Worm (Caenorhabditis elegans) whole organism, L4 larva: ENCODE data around the gene C32H11.3.

Source experiments
- F26F4.8 ChIP-seq: fragments of 200-800 bp; sonication (Bioruptor generic); conservative IDR thresholded peaks from 2 replicates; pipeline ENCODE4 v1.3.6; 2022; ENCODE audit warnings: missing genetic modification characterization, missing compliant biosample characterization
- F44E2.7 ChIP-seq: fragments of 200-800 bp; sonication (Bioruptor generic); IDR thresholded peaks from 2 replicates; pipeline ENCODE4 v2.1.2; 2022; ENCODE audit warnings: missing genetic modification characterization, missing compliant biosample characterization
- F49E8.2 ChIP-seq: sonication (generic microtip); optimal IDR thresholded peaks from 2 replicates; lab custom pipeline; 2016; ENCODE audit warnings: missing compliant biosample characterization, mild to moderate bottlenecking, missing genetic modification characterization, borderline replicate concordance
- R02D3.7 ChIP-seq: fragments of 150-350 bp; sonication (generic microtip); optimal IDR thresholded peaks from 3 replicates; lab custom pipeline; 2014; ENCODE audit warnings: missing biosample characterization, missing genetic modification characterization
- Y105C5A.15 ChIP-seq: fragments of 200-800 bp; sonication (Bioruptor generic); IDR thresholded peaks from 2 replicates; pipeline ENCODE4 v1.3.6; 2022; ENCODE audit warnings: missing genetic modification characterization, missing compliant biosample characterization
- Y48G9A.11 ChIP-seq: fragments of 200-800 bp; sonication (Bioruptor generic); IDR thresholded peaks from 2 replicates; pipeline ENCODE4 v1.3.6; 2022; ENCODE audit warnings: missing genetic modification reagents, missing genetic modification characterization, missing compliant biosample characterization
- Y5F2A.4 ChIP-seq: fragments of 200-800 bp; sonication (Bioruptor generic); optimal IDR thresholded peaks from 2 replicates; lab custom pipeline; 2018; ENCODE audit warnings: mild to moderate bottlenecking, missing genetic modification characterization, missing compliant biosample characterization
- Y75B8A.6 ChIP-seq: fragments of 200-800 bp; sonication (Bioruptor generic); IDR thresholded peaks from 2 replicates; pipeline ENCODE4 v1.3.6; 2022; ENCODE audit warnings: missing genetic modification reagents, missing genetic modification characterization, missing compliant biosample characterization
- aly-2 ChIP-seq: sonication (generic microtip); optimal IDR thresholded peaks from 2 replicates; lab custom pipeline; 2018; ENCODE audit warnings: missing biosample characterization, missing genetic modification characterization
- ceh-20 ChIP-seq: fragments of 200-800 bp; sonication (Bioruptor generic); IDR thresholded peaks from 2 replicates; pipeline ENCODE4 v1.3.6; 2022; ENCODE audit warnings: missing genetic modification reagents, missing genetic modification characterization, missing compliant biosample characterization
- daf-16 ChIP-seq, 3 experiments: sonication (generic microtip); optimal IDR thresholded peaks; 2 replicates each; lab custom pipeline; 2016 to 2017; ENCODE audit warnings: missing genetic modification characterization in 3 of 3, missing genetic modification reagents in 3 of 3, mild to moderate bottlenecking in 2 of 3, missing compliant biosample characterization in 2 of 3, missing biosample characterization in 1 of 3, moderate library complexity in 1 of 3
- dmd-6 ChIP-seq: fragments of 200-800 bp; sonication (Bioruptor generic); IDR thresholded peaks from 2 replicates; pipeline ENCODE4 v1.3.6; 2022; ENCODE audit warnings: missing genetic modification reagents, missing genetic modification characterization, missing compliant biosample characterization
- dve-1 ChIP-seq: sonication (generic microtip); optimal IDR thresholded peaks from 2 replicates; lab custom pipeline; 2017; ENCODE audit warnings: antibody characterized with exemption, mild to moderate bottlenecking, missing genetic modification characterization, missing compliant biosample characterization; ENCODE audit not compliant: insufficient read depth
- fos-1 ChIP-seq: fragments of 150-350 bp; optimal IDR thresholded peaks from 2 replicates; lab custom pipeline; 2014; ENCODE audit warnings: missing biosample characterization, missing genetic modification characterization
- hlh-11 ChIP-seq: fragments of 200-800 bp; sonication (Bioruptor generic); optimal IDR thresholded peaks from 2 replicates; lab custom pipeline; 2018; ENCODE audit warnings: mild to moderate bottlenecking, missing genetic modification characterization, missing compliant biosample characterization
- hlh-30 ChIP-seq: sonication (generic microtip); optimal IDR thresholded peaks from 2 replicates; lab custom pipeline; 2017; ENCODE audit warnings: antibody characterized with exemption, mild to moderate bottlenecking, missing genetic modification characterization, missing compliant biosample characterization; ENCODE audit not compliant: insufficient read depth
- jun-1 ChIP-seq: fragments of 150-350 bp; optimal IDR thresholded peaks from 2 replicates; lab custom pipeline; 2014; ENCODE audit warnings: missing biosample characterization, missing genetic modification reagents, missing genetic modification characterization
- mdl-1 ChIP-seq, 2 experiments: fragments of 150-350 bp in 1 of 2; sonication (generic microtip) in 1 of 2; optimal IDR thresholded peaks; 2 replicates each; lab custom pipeline; 2014 to 2017; ENCODE audit warnings: missing biosample characterization in 2 of 2, missing genetic modification characterization in 2 of 2
- mes-2 ChIP-seq: sonication (generic microtip); optimal IDR thresholded peaks from 2 replicates; lab custom pipeline; 2016; ENCODE audit warnings: missing genotype, mild to moderate bottlenecking, missing genetic modification characterization, missing compliant biosample characterization; ENCODE audit not compliant: poor library complexity, severe bottlenecking
- mxl-2 ChIP-seq: fragments of 200-800 bp; sonication (Bioruptor generic); conservative IDR thresholded peaks from 2 replicates; pipeline ENCODE4 v1.3.6; 2022; ENCODE audit warnings: missing genetic modification reagents, missing genetic modification characterization, missing compliant biosample characterization
- mxl-3 ChIP-seq: fragments of 200-800 bp; sonication (Bioruptor generic); optimal IDR thresholded peaks from 2 replicates; lab custom pipeline; 2018; ENCODE audit warnings: mild to moderate bottlenecking, missing genetic modification characterization, missing compliant biosample characterization
- nhr-102 ChIP-seq: sonication (generic microtip); optimal IDR thresholded peaks from 2 replicates; lab custom pipeline; 2016; ENCODE audit warnings: mild to moderate bottlenecking, missing genetic modification characterization, moderate library complexity, missing compliant biosample characterization
- nhr-25 ChIP-seq: sonication (generic microtip); optimal IDR thresholded peaks from 2 replicates; lab custom pipeline; 2017; ENCODE audit warnings: missing genetic modification characterization, mild to moderate bottlenecking, missing compliant biosample characterization, antibody characterized with exemption, moderate library complexity, borderline replicate concordance; ENCODE audit not compliant: insufficient read depth
- nhr-28 ChIP-seq: fragments of 150-350 bp; optimal IDR thresholded peaks from 2 replicates; lab custom pipeline; 2014; ENCODE audit warnings: missing biosample characterization, missing genetic modification characterization
- nhr-48 ChIP-seq: sonication (generic microtip); optimal IDR thresholded peaks from 2 replicates; lab custom pipeline; 2016; ENCODE audit warnings: mild to moderate bottlenecking, missing genetic modification characterization, missing compliant biosample characterization
- nhr-76 ChIP-seq: fragments of 150-350 bp; optimal IDR thresholded peaks from 2 replicates; lab custom pipeline; 2014; ENCODE audit warnings: missing biosample characterization, missing genetic modification characterization
- nhr-77 ChIP-seq: fragments of 150-350 bp; optimal IDR thresholded peaks from 2 replicates; lab custom pipeline; 2014; ENCODE audit warnings: missing biosample characterization, missing genetic modification characterization
- pqm-1 ChIP-seq: sonication (generic microtip); optimal IDR thresholded peaks from 2 replicates; lab custom pipeline; 2017; ENCODE audit warnings: missing biosample characterization, missing genetic modification characterization
- snpc-4 ChIP-seq: fragments of 150-350 bp; optimal IDR thresholded peaks from 2 replicates; lab custom pipeline; 2014; ENCODE audit warnings: missing biosample characterization, missing genetic modification characterization
- spr-3 ChIP-seq: fragments of 200-800 bp; sonication (Bioruptor generic); optimal IDR thresholded peaks from 2 replicates; lab custom pipeline; 2018; ENCODE audit warnings: mild to moderate bottlenecking, missing genetic modification characterization, missing compliant biosample characterization
- unc-130 ChIP-seq: sonication (generic microtip); optimal IDR thresholded peaks from 2 replicates; lab custom pipeline; 2016; ENCODE audit warnings: missing genetic modification reagents, missing genetic modification characterization, missing compliant biosample characterization
- unc-39 ChIP-seq: sonication (generic microtip); optimal IDR thresholded peaks from 2 replicates; lab custom pipeline; 2017; ENCODE audit warnings: missing biosample characterization, missing genetic modification characterization
- unc-62 ChIP-seq, 3 experiments: fragments of 150-350 bp in 1 of 3; sonication (generic microtip); optimal IDR thresholded peaks in 2 of 3; peaks in 1 of 3; 1 replicate in 1 of 3; 2 replicates in 2 of 3; lab custom pipeline; 2014 to 2017; ENCODE audit warnings: missing biosample characterization in 3 of 3, missing genetic modification characterization in 3 of 3, missing genetic modification reagents in 3 of 3, missing genotype in 1 of 3
- zfp-3 ChIP-seq: fragments of 200-800 bp; sonication (Bioruptor generic); conservative IDR thresholded peaks from 2 replicates; pipeline ENCODE4 v1.3.6; 2022; ENCODE audit warnings: missing genetic modification reagents, missing genetic modification characterization, missing compliant biosample characterization
- zip-2 ChIP-seq: fragments of 150-350 bp; optimal IDR thresholded peaks from 2 replicates; lab custom pipeline; 2014; ENCODE audit warnings: missing biosample characterization, missing genetic modification characterization
- ztf-11 ChIP-seq: fragments of 150-350 bp; optimal IDR thresholded peaks from 2 replicates; lab custom pipeline; 2014; ENCODE audit warnings: missing biosample characterization, missing genetic modification characterization

C32H11.3 gene

DNA sequence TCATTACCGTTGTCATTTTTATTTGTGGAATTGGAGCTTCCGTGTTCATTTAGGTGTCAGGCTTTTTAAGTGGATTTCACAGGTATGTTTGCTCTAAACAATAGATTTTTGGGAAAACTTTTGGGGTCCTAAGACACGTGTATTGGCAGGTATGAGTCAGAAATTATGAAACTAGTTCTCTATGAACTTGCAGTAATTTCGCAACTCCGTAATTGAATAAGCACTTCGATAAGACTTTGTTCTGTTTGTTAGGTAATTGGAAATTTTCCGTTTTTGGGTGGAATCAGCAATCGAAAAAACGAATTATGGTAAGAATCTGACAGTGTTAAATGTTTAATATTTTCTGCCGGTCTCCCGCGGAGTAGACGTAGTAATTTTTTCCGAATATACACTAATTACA, 21.2 kb upstream of the C32H11.3 start:
- no peak for TF ChIP-seq unc-130 (GFP tag; lab: Kevin White, UChicago)
- TF ChIP-seq nhr-102 (tag; lab: Kevin White, UChicago): no peak
- no peak for TF ChIP-seq ztf-11
- no peak for TF ChIP-seq F49E8.2
- TF ChIP-seq unc-39 (tag; lab: Kevin White, UChicago): no peak
- no peak for TF ChIP-seq Y48G9A.11 (GFP tag; lab: Robert Waterston, UW)
- peak in 1 of 2 experiments; percentile 74 for TF ChIP-seq unc-62 (GFP tag; optimal IDR thresholded peaks at IDR 0.05 in 1 of 2; lab: Kevin White, UChicago)
- TF ChIP-seq unc-62 (tag; optimal IDR thresholded peaks at IDR 0.05; lab: Kevin White, UChicago): no peak
- no peak for TF ChIP-seq nhr-77 (tag; lab: Kevin White, UChicago)
- TF ChIP-seq Y105C5A.15 (GFP tag; lab: Robert Waterston, UW): no peak
- no peak for TF ChIP-seq daf-16 (GFP tag; optimal IDR thresholded peaks at IDR 0.05; lab: Kevin White, UChicago)
- TF ChIP-seq daf-16 (tag; optimal IDR thresholded peaks at IDR 0.05; lab: Kevin White, UChicago): peak; percentile 17
- TF ChIP-seq zip-2: no peak
- no peak for TF ChIP-seq fos-1 (tag; lab: Kevin White, UChicago)

DNA sequence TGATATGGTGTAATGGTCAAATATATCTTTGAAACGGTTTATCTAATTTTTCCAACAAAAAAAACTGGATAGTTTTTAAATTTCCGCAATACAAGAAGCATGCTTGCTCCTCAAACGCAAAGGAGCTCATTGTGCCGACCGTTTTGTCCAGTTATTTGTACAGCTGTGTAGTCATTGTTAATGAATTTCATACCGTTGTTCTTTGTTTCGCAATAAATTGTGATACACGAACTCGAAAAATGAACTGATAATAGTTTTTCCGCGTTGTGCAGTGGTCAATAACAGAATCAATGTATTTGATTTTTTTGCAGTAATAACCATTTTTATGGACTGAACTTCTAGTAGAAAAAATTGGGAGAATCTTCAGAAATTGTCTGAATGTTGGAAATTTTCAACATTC, 19.5 kb upstream of the C32H11.3 start:
- no peak for TF ChIP-seq daf-16 (GFP tag; optimal IDR thresholded peaks at IDR 0.05; lab: Kevin White, UChicago)
- peak; percentile 38 for TF ChIP-seq daf-16 (tag; optimal IDR thresholded peaks at IDR 0.05; lab: Kevin White, UChicago)
- TF ChIP-seq nhr-28 (tag; lab: Kevin White, UChicago): peak; percentile 59
- no peak for TF ChIP-seq Y5F2A.4 (GFP tag; lab: Kevin White, UChicago)
- TF ChIP-seq, all 104 proteins: peak for 2

DNA sequence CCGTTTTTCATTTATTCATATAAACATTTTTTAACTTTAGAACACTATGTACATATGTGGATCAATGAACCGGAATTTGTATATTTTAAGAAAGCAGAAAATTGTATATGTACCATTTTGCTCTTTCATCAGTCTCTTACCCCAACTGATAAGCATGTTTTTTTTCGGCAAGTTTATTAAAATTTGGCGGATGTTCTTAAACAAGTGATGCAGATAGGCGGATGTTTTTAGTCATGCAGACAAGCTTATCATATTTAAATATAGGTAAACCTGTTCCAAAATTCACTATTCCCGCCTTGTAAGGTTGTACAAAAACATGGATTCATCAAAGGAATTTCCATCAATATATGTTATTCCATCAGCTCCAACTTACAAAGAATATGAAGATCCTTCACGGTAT, 19.0 kb upstream of the C32H11.3 start, which contains the start of gene K08D8.9:
K08D8.9 (plus strand) TSS at position 301 of the 400 bp plus-strand sequence.
- TF ChIP-seq snpc-4 (tag; lab: Kevin White, UChicago) (no peak), nhr-25 (tag; lab: Kevin White, UChicago) (no peak), mdl-1 (tag; optimal IDR thresholded peaks at IDR 0.05; lab: Kevin White, UChicago) (no peak), spr-3 (GFP tag; lab: Kevin White, UChicago) (no peak), nhr-48 (tag; lab: Kevin White, UChicago) (no peak), F26F4.8 (GFP tag; lab: Robert Waterston, UW) (no peak), mxl-2 (GFP tag; lab: Robert Waterston, UW) (no peak), R02D3.7 (tag; lab: Kevin White, UChicago) (no peak), ceh-20 (GFP tag; lab: Robert Waterston, UW) (no peak), aly-2 (tag; lab: Kevin White, UChicago) (no peak), F44E2.7 (GFP tag; lab: Robert Waterston, UW) (no peak)
- TF ChIP-seq, all 104 proteins: peak for 0

DNA sequence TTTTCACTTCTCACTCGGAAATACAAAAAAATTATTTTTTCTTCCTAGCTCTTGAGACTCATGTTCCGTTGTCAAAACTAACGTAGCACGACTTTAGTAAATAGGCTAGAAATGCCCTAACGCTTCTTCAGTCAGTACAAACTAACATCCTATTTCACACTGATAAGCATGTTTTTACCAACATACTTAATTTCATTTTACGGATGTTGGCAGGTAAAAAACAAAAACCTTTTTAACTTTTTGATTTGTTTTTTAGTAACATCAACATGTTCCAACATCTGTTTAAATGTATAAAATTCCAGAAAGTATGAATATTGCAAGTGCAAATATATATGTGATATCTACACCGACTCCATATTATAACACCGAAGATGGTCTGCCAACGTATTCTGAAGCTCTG, 18.1 kb upstream of the C32H11.3 start, which contains the start of gene K08D8.10:
K08D8.10 (plus strand) TSS at position 301 of the 400 bp plus-strand sequence.
- no peak for TF ChIP-seq daf-16 (GFP tag; optimal IDR thresholded peaks at IDR 0.05; lab: Kevin White, UChicago)
- peak; percentile 9 for TF ChIP-seq daf-16 (tag; optimal IDR thresholded peaks at IDR 0.05; lab: Kevin White, UChicago)
- TF ChIP-seq aly-2 (tag; lab: Kevin White, UChicago): no peak

DNA sequence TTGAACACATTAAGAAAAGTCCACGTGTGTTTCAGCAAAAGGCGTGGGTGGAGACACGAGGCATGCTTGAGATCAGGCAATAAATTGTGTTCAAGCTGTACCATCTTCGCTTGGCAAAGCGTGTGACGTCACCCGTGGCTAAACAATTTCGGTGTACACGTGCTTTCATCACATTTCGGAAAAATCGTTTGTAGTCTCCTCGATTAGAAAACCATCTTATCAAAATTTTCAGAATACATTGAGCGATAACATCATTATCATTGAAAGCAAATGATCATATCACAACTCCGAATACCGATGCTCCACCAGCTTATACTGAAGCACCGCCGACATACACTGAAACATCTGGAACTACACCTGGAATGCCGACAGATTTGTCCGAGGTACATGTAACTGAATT, 16.8 kb upstream of the C32H11.3 start:
- TF ChIP-seq dve-1 (tag; lab: Kevin White, UChicago): peak; percentile 3
- TF ChIP-seq pqm-1 (tag; lab: Kevin White, UChicago): peak; percentile 18
- TF ChIP-seq nhr-28 (tag; lab: Kevin White, UChicago): peak; percentile 67
- TF ChIP-seq mxl-3 (GFP tag; lab: Kevin White, UChicago): peak; percentile 19
- peak; percentile 81 for TF ChIP-seq dmd-6 (GFP tag; lab: Robert Waterston, UW)
- TF ChIP-seq hlh-30 (tag; lab: Kevin White, UChicago): peak; percentile 19
- TF ChIP-seq zfp-3 (GFP tag; lab: Robert Waterston, UW): no peak
- peak; percentile 20 for TF ChIP-seq hlh-11 (tag; lab: Kevin White, UChicago)
- TF ChIP-seq daf-16 (GFP tag; optimal IDR thresholded peaks at IDR 0.05; lab: Kevin White, UChicago): no peak
- peak; percentile 30 for TF ChIP-seq daf-16 (tag; optimal IDR thresholded peaks at IDR 0.05; lab: Kevin White, UChicago)
- no peak for TF ChIP-seq jun-1
- peak in 1 of 2 experiments; percentile 16 for TF ChIP-seq mdl-1 (tag; optimal IDR thresholded peaks at IDR 0.05; lab: Kevin White, UChicago)
- TF ChIP-seq nhr-76 (tag; lab: Kevin White, UChicago): no peak
- TF ChIP-seq mes-2 (tag; lab: Kevin White, UChicago): no peak
- no peak for TF ChIP-seq Y75B8A.6 (GFP tag; lab: Robert Waterston, UW)
- peak; percentile 33 for TF ChIP-seq nhr-77 (tag; lab: Kevin White, UChicago)
